Fruit fly (Drosophila melanogaster): ENCODE measurements around the gene Cftr.

dm6 chr3R:24556554-24556953 is 12.8 kb upstream of the Cftr start:
- TF ChIP-seq jim (GFP tag; optimal IDR thresholded peaks at IDR 0.05), result no peak
- TF ChIP-seq CrebA (GFP tag; optimal IDR thresholded peaks at IDR 0.05; ENCODE audit: borderline replicate concordance), result no peak
- TF ChIP-seq lola (GFP tag; optimal IDR thresholded peaks at IDR 0.05), result no peak
- TF ChIP-seq dsf (GFP tag; optimal IDR thresholded peaks at IDR 0.05; ENCODE audit: borderline replicate concordance), result no peak
- no peak for TF ChIP-seq usp (GFP tag; optimal IDR thresholded peaks at IDR 0.05)
- TF ChIP-seq brk (GFP tag; optimal IDR thresholded peaks at IDR 0.05), result no peak
- TF ChIP-seq psq (GFP tag; optimal IDR thresholded peaks at IDR 0.05), result no peak
- TF ChIP-seq fru (GFP tag; optimal IDR thresholded peaks at IDR 0.05), result no peak
- no peak for TF ChIP-seq foxo (GFP tag; optimal IDR thresholded peaks at IDR 0.05)
- no peak for TF ChIP-seq dl (GFP tag; optimal IDR thresholded peaks at IDR 0.05; ENCODE audit: insufficient read depth in 1 of 2, partially characterized antibody in 2 of 2)
- no peak for TF ChIP-seq Vsx2 (GFP tag; optimal IDR thresholded peaks at IDR 0.05; ENCODE audit: partially characterized antibody)

Data from whole organism, wandering third instar larva.